Worm (Caenorhabditis elegans): ENCODE results near the gene apc-17.

Gene apc-17

DNA sequence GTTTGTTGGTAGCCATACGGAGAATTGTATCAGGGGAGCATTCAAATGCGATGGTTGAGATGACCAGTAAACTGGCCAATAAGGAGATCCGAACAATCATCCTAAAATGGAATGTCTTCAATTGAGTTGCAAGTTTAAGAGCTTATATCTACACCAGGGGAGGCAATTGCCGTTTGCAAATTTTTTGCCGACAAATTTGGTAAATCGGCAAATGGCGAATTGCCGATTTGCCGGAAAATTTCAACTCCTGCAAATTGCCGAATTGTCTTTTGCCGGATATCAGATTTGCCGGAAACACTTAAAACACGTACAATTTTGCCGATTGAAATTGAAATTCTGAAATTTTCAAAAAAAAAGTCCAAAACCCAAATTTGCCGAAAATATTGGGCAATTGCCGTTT is 26.9 kb downstream of the apc-17 start, which contains the start of gene F40F8.5:
F40F8.5 (minus strand) TSS at position 101 of the 400 bp plus-strand sequence.
- no peak for TF ChIP-seq nhr-76 (tag; optimal IDR thresholded peaks at IDR 0.05)
- TF ChIP-seq nhr-84 (tag; optimal IDR thresholded peaks at IDR 0.05): no peak
- no peak for TF ChIP-seq nhr-12 (tag; optimal IDR thresholded peaks at IDR 0.05)
- no peak for TF ChIP-seq fkh-8 (tag; optimal IDR thresholded peaks at IDR 0.05)
- no peak for TF ChIP-seq zag-1 (tag; optimal IDR thresholded peaks at IDR 0.05)
- no peak for TF ChIP-seq C16A3.4 (tag; optimal IDR thresholded peaks at IDR 0.05)
- no peak for TF ChIP-seq pax-3 (tag; optimal IDR thresholded peaks at IDR 0.05)
- no peak for TF ChIP-seq unc-86 (tag; optimal IDR thresholded peaks at IDR 0.05)
- TF ChIP-seq lin-15B (tag; optimal IDR thresholded peaks at IDR 0.05): no peak
- no peak for TF ChIP-seq efl-1 (optimal IDR thresholded peaks at IDR 0.05)
- TF ChIP-seq efl-1 (GFP tag; optimal IDR thresholded peaks at IDR 0.05 in 1 of 2): no peak
- TF ChIP-seq F16B12.6 (tag; optimal IDR thresholded peaks at IDR 0.05): no peak
- no peak for TF ChIP-seq mdl-1 (tag; optimal IDR thresholded peaks at IDR 0.05)
- no peak for TF ChIP-seq aly-2 (tag; optimal IDR thresholded peaks at IDR 0.05)

DNA sequence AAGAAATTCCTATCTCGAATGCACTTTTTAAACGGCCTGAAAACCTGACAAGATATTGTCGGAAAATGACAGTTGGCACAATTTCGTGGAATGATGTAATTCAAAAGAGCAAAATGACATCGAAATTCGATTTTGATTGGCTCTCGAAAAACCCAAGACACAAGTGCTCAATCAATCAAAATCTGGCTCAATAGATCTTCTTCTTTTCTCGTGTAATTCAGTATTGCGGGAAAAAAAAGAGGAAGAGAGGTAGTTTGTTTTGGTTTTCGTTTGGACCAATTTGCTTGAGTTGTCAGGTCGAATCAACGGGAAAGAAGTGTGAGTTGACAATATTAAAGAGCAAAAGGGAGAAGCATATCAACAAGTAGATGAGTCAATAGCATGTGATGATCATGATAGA is 27.8 kb downstream of the apc-17 start:
- TF ChIP-seq elt-2 (tag; optimal IDR thresholded peaks at IDR 0.05) (peak; percentile 4), elt-3 (tag; optimal IDR thresholded peaks at IDR 0.05) (no peak), nhr-12 (tag; optimal IDR thresholded peaks at IDR 0.05) (no peak), vab-15 (tag; optimal IDR thresholded peaks at IDR 0.05) (peak; percentile 22), skn-1 (tag; optimal IDR thresholded peaks at IDR 0.05) (no peak), lsy-2 (tag; optimal IDR thresholded peaks at IDR 0.05) (peak; percentile 31 to 57), nhr-90 (tag; optimal IDR thresholded peaks at IDR 0.05; ENCODE audit: poor library complexity) (no peak), lin-14 (GFP tag; optimal IDR thresholded peaks at IDR 0.05) (peak; percentile 74), lin-35 (GFP tag; optimal IDR thresholded peaks at IDR 0.05) (peak in 1 of 2 experiments; percentile 13), efl-1 (optimal IDR thresholded peaks at IDR 0.05) (peak in 1 of 2 experiments; percentile 4), efl-1 (GFP tag; optimal IDR thresholded peaks at IDR 0.05 in 1 of 2) (peak in 1 of 2 experiments; percentile 85), nhr-84 (tag; optimal IDR thresholded peaks at IDR 0.05) (no peak), lin-13 (GFP tag; optimal IDR thresholded peaks at IDR 0.05) (no peak), nhr-19 (GFP tag; conservative IDR thresholded peaks at IDR 0.05) (0 out of 2 replicates have a peak, but pooled peaks have one; percentile 24), mep-1 (tag; optimal IDR thresholded peaks at IDR 0.05) (no peak), ama-1 (optimal IDR thresholded peaks at IDR 0.05) (no peak), rnt-1 (tag; optimal IDR thresholded peaks at IDR 0.05) (peak; percentile 66), fkh-8 (tag; optimal IDR thresholded peaks at IDR 0.05) (no peak), C16A3.4 (tag; optimal IDR thresholded peaks at IDR 0.05) (no peak), snu-23 (GFP tag; optimal IDR thresholded peaks at IDR 0.05) (peak; percentile 11), nhr-28 (tag; optimal IDR thresholded peaks at IDR 0.05) (no peak), lin-39 (tag; optimal IDR thresholded peaks at IDR 0.05) (peak; percentile 39), nhr-71 (tag; optimal IDR thresholded peaks at IDR 0.05) (peak; percentile 67)

DNA sequence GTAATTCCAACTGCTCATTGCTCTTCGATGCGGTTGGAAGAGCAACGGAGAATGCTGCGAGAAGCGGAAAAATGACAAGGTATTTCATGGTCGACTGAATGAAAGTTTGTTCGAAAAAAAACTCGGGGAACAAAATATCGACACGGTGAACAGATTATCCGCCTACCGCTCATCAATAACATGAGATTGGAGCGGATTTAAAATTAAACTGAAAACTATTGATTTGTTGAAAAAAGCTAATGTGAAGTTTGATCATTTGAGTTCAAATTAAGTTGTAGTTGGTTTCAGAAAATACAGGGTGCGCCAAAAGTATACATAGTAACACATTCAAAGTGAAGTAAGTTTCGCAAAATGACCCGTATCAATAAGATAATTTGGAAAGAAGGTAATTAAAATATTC is 32.2 kb downstream of the apc-17 start, which contains the start of gene F40F8.4:
F40F8.4 (minus strand) TSS at position 101 of the 400 bp plus-strand sequence.
- no peak for TF ChIP-seq lin-15B (tag; optimal IDR thresholded peaks at IDR 0.05)
- TF ChIP-seq dsc-1 (tag; optimal IDR thresholded peaks at IDR 0.05): no peak
- TF ChIP-seq ztf-4 (tag; optimal IDR thresholded peaks at IDR 0.05): no peak
- TF ChIP-seq nhr-71 (tag; optimal IDR thresholded peaks at IDR 0.05): no peak
- no peak for TF ChIP-seq pag-3 (tag; optimal IDR thresholded peaks at IDR 0.05; ENCODE audit: borderline replicate concordance, insufficient read depth)
- no peak for TF ChIP-seq lin-35 (GFP tag; optimal IDR thresholded peaks at IDR 0.05)
- TF ChIP-seq nhr-12 (tag; optimal IDR thresholded peaks at IDR 0.05): no peak
- TF ChIP-seq ceh-82 (tag; optimal IDR thresholded peaks at IDR 0.05): no peak
- no peak for TF ChIP-seq F16B12.6 (tag; optimal IDR thresholded peaks at IDR 0.05)
- TF ChIP-seq lin-39 (tag; optimal IDR thresholded peaks at IDR 0.05): no peak
- no peak for TF ChIP-seq C16A3.4 (tag; optimal IDR thresholded peaks at IDR 0.05)
- TF ChIP-seq ces-1 (GFP tag; optimal IDR thresholded peaks at IDR 0.05): no peak
- no peak for TF ChIP-seq nhr-28 (tag; optimal IDR thresholded peaks at IDR 0.05)
- no peak for TF ChIP-seq lin-13 (GFP tag; optimal IDR thresholded peaks at IDR 0.05)
- no peak for TF ChIP-seq efl-1 (optimal IDR thresholded peaks at IDR 0.05)
- no peak for TF ChIP-seq efl-1 (GFP tag; optimal IDR thresholded peaks at IDR 0.05 in 1 of 2)
- TF ChIP-seq ceh-63 (GFP tag; optimal IDR thresholded peaks at IDR 0.05): no peak
- no peak for TF ChIP-seq fkh-10 (GFP tag; optimal IDR thresholded peaks at IDR 0.05)
- TF ChIP-seq hpl-2 (GFP tag; optimal IDR thresholded peaks at IDR 0.05): no peak

All from whole organism, L1 larva.